Fruit fly (Drosophila melanogaster): ENCODE results near the gene CG9628.

dm6 chr3L:14622457-14622899 lies at the start of gene CG9628:
- no peak for TF ChIP-seq dac (GFP tag; optimal IDR thresholded peaks at IDR 0.05)
- TF ChIP-seq Sox14 (GFP tag; optimal IDR thresholded peaks at IDR 0.05): peak; percentile 3
- no peak for TF ChIP-seq Sox102F (GFP tag; optimal IDR thresholded peaks at IDR 0.05)
- no peak for TF ChIP-seq CG6854 (GFP tag; optimal IDR thresholded peaks at IDR 0.05)
- TF ChIP-seq dsx (GFP tag; optimal IDR thresholded peaks at IDR 0.05; ENCODE audit: poor library complexity, severe bottlenecking): no peak
- no peak for TF ChIP-seq Blimp-1 (GFP tag; optimal IDR thresholded peaks at IDR 0.05)
- peak; percentile 13 for TF ChIP-seq fd85E (GFP tag; optimal IDR thresholded peaks at IDR 0.05)
- no peak for TF ChIP-seq spab (GFP tag; optimal IDR thresholded peaks at IDR 0.05)
- TF ChIP-seq Smox (GFP tag; optimal IDR thresholded peaks at IDR 0.05): no peak
- TF ChIP-seq CG10669 (GFP tag; optimal IDR thresholded peaks at IDR 0.05): peak; percentile 23

Measured in whole organism, prepupa.